Fruit fly (Drosophila melanogaster): Measurements from ENCODE around the gene CG3598.

CG3598 gene

DNA sequence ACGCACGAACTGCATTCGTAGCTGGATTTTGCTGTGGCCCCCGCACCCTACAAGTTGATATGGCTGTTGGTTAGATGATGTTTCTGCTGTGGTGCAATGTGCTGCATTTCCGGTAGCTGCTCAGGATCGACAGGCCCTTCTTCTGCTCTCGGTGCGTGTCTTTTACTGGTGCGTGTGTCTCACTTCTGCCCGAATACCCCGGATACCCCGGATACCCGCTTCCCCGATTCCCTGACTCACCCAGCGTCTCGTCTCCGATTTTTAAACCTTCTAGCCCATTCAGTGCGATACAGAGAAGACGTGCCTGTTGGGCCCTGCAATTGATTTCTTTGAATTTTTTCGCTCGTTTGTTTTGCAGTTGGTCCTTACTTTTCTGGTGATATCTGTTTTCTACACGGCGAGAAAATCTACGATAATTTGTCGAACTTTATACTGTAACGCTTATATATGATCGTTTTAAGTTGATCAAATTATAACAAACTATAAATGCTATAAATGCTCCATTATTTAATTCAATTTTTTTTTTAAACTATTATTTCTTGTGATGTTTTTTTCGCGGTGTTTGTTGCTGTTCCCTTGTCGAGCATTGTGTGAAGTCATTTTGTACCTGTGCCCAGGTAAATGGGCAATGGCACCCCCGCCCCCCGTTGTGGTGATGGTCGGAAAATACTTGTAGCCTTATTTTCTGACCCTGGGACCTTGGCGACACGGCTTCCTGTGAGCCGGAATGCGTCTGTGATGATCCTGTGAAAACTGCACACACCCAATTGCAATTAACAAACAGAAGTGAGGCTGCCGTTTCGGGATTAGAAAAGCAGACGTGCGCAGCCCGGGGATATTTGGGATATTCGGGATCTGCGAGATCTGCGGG lies 48.3 kb downstream of the CG3598 start (continued):
- TF ChIP-seq Hr38 (GFP tag; optimal IDR thresholded peaks at IDR 0.05) (no peak), lz (GFP tag; optimal IDR thresholded peaks at IDR 0.05) (peak; percentile 76), CG7368 (GFP tag; optimal IDR thresholded peaks at IDR 0.05) (peak; percentile 59), fd59A (GFP tag; optimal IDR thresholded peaks at IDR 0.05) (peak; percentile 73), vri (GFP tag; optimal IDR thresholded peaks at IDR 0.05) (peak; percentile 80), CG1621 (tag; optimal IDR thresholded peaks at IDR 0.05) (peak; percentile 76), achi (GFP tag; optimal IDR thresholded peaks at IDR 0.05) (peak; percentile 75), Eip75B (GFP tag; optimal IDR thresholded peaks at IDR 0.05) (peak; percentile 85), topi (GFP tag; optimal IDR thresholded peaks at IDR 0.05) (peak; percentile 86), Ets21C (GFP tag; optimal IDR thresholded peaks at IDR 0.05) (peak; percentile 53), CG32006 (GFP tag; optimal IDR thresholded peaks at IDR 0.05) (peak; percentile 27), Lpt (GFP tag; optimal IDR thresholded peaks at IDR 0.05) (peak; percentile 21), CG10631 (GFP tag; optimal IDR thresholded peaks at IDR 0.05) (peak; percentile 81), CG31627 (GFP tag; optimal IDR thresholded peaks at IDR 0.05) (peak; percentile 76), net (GFP tag; optimal IDR thresholded peaks at IDR 0.05) (peak; percentile 73), CG11902 (GFP tag; optimal IDR thresholded peaks at IDR 0.05) (peak; percentile 42), CG9139 (GFP tag; optimal IDR thresholded peaks at IDR 0.05) (peak; percentile 73), fd85E (GFP tag; optimal IDR thresholded peaks at IDR 0.05) (no peak), Eip78C (GFP tag) (peak; percentile 96), spab (GFP tag; optimal IDR thresholded peaks at IDR 0.05) (peak; percentile 73), Smox (GFP tag; optimal IDR thresholded peaks at IDR 0.05) (peak; percentile 82), CG3032 (tag; optimal IDR thresholded peaks at IDR 0.05) (peak; percentile 87), CG6854 (GFP tag; optimal IDR thresholded peaks at IDR 0.05) (peak; percentile 12), Gug (GFP tag; IDR thresholded peaks at IDR 0.05) (no peak), CG6163 (GFP tag; IDR thresholded peaks at IDR 0.05) (peak; percentile 73), ss (GFP tag; optimal IDR thresholded peaks at IDR 0.05) (peak; percentile 84 to 95), salr (GFP tag; optimal IDR thresholded peaks at IDR 0.05) (peak; percentile 26 to 70), eg (GFP tag; IDR thresholded peaks at IDR 0.05) (no peak), CG34406 (GFP tag; optimal IDR thresholded peaks at IDR 0.05) (peak; percentile 74), OdsH (GFP tag; optimal IDR thresholded peaks at IDR 0.05) (peak; percentile 66)

DNA sequence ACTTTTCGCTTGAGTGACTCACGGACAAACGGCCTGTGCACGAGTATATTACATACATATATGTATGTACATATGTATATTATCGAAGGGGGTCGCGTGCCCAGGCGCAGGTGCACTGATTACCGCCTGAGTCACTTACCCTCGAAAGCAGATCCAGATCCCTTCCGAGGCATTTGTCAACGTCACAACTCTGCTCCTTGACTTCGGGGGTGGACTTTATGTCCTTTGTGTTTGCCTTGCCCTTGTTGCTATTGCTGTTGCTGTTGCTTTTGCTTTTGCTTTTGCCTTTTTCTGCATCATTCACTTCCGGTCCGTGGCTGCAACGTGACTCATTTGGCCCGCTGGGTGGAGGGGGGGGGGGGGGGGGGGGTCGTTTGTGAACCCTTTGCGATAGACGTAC lies 50.5 kb downstream of the CG3598 start:
- TF ChIP-seq CG8119 (GFP tag; IDR thresholded peaks at IDR 0.05): no peak
- TF ChIP-seq net (GFP tag; optimal IDR thresholded peaks at IDR 0.05): no peak
- no peak for TF ChIP-seq CG6854 (GFP tag; optimal IDR thresholded peaks at IDR 0.05)
- no peak for TF ChIP-seq Smox (GFP tag; optimal IDR thresholded peaks at IDR 0.05)
- TF ChIP-seq fd59A (GFP tag; optimal IDR thresholded peaks at IDR 0.05): no peak
- no peak for TF ChIP-seq CG34406 (GFP tag; optimal IDR thresholded peaks at IDR 0.05)
- TF ChIP-seq CG15336 (GFP tag; IDR thresholded peaks at IDR 0.05): no peak
- TF ChIP-seq CG1621 (tag; optimal IDR thresholded peaks at IDR 0.05): no peak
- no peak for TF ChIP-seq CG11294 (GFP tag; IDR thresholded peaks at IDR 0.05)
